Worm (Caenorhabditis elegans): ENCODE results near the gene T05G5.5.

- no peak for TF ChIP-seq R02D3.7 (tag; optimal IDR thresholded peaks at IDR 0.05)
- peak; percentile 28 for TF ChIP-seq unc-55 (GFP tag; optimal IDR thresholded peaks at IDR 0.05)
- no peak for TF ChIP-seq egl-27 (tag; optimal IDR thresholded peaks at IDR 0.05)
- TF ChIP-seq lsy-2 (tag; optimal IDR thresholded peaks at IDR 0.05) = no peak
- TF ChIP-seq unc-62 (GFP tag; optimal IDR thresholded peaks at IDR 0.05) = no peak
- TF ChIP-seq nhr-12 (tag; optimal IDR thresholded peaks at IDR 0.05) = no peak
- TF ChIP-seq elt-1 (tag; optimal IDR thresholded peaks at IDR 0.05) = no peak
- no peak for TF ChIP-seq blmp-1 (tag; optimal IDR thresholded peaks at IDR 0.05; ENCODE audit: insufficient read depth)
- no peak for TF ChIP-seq nhr-77 (tag; optimal IDR thresholded peaks at IDR 0.05)
- no peak for TF ChIP-seq elt-3 (tag; optimal IDR thresholded peaks at IDR 0.05)
- TF ChIP-seq nhr-21 (tag; optimal IDR thresholded peaks at IDR 0.05) = no peak
Measured at ce11 chrIII:9704606-9704938, 46.7 kb downstream of the T05G5.5 start.
